Fruit fly (Drosophila melanogaster) whole organism, embryonic: Measurements from ENCODE around the gene InR.

Experiments used
- Asciz ChIP-seq: fragments of 200-800 bp; sonication (Bioruptor generic); optimal IDR thresholded peaks from 2 replicates; lab custom pipeline; 2017; ENCODE audit warnings: missing biosample characterization, mild to moderate bottlenecking, missing genetic modification characterization, missing genetic modification reagents
- Atf3 ChIP-seq: fragments of 200-800 bp; sonication (Bioruptor generic); optimal IDR thresholded peaks from 3 replicates; lab custom pipeline; 2016; ENCODE audit warnings: missing biosample characterization, missing genetic modification characterization
- BtbVII ChIP-seq: fragments of 200-800 bp; sonication (Bioruptor generic); optimal IDR thresholded peaks from 3 replicates; lab custom pipeline; 2017; ENCODE audit warnings: missing biosample characterization, mild to moderate bottlenecking, missing genetic modification characterization
- CG10431 ChIP-seq: fragments of 200-800 bp; sonication (Bioruptor generic); optimal IDR thresholded peaks from 3 replicates; lab custom pipeline; 2018; ENCODE audit warnings: missing biosample characterization, mild to moderate bottlenecking, missing genetic modification characterization
- CG12219 ChIP-seq: fragments of 200-800 bp; sonication (Bioruptor generic); optimal IDR thresholded peaks from 3 replicates; lab custom pipeline; 2018; ENCODE audit warnings: missing biosample characterization, mild to moderate bottlenecking, missing genetic modification characterization
- CG1233 ChIP-seq: fragments of 200-800 bp; sonication (Bioruptor generic); optimal IDR thresholded peaks from 4 replicates; lab custom pipeline; 2018; ENCODE audit warnings: missing biosample characterization, mild to moderate bottlenecking, missing genetic modification characterization
- CG13296 ChIP-seq: fragments of 200-800 bp; sonication (Bioruptor generic); optimal IDR thresholded peaks from 3 replicates; lab custom pipeline; 2018; ENCODE audit warnings: missing biosample characterization, mild to moderate bottlenecking, missing genetic modification characterization
- CG13775 ChIP-seq: fragments of 200-800 bp; sonication (Bioruptor generic); optimal IDR thresholded peaks from 3 replicates; lab custom pipeline; 2017; ENCODE audit warnings: missing biosample characterization, mild to moderate bottlenecking, missing genetic modification characterization
- CG14050 ChIP-seq: fragments of 200-800 bp; sonication (Bioruptor generic); IDR thresholded peaks from 3 replicates; pipeline ENCODE4 v1.3.6; 2022; ENCODE audit warnings: missing biosample characterization, missing genetic modification characterization
- CG16863 ChIP-seq: fragments of 200-800 bp; sonication (Bioruptor generic); optimal IDR thresholded peaks from 3 replicates; lab custom pipeline; 2016; ENCODE audit warnings: missing biosample characterization, missing genetic modification characterization
- CG18764 ChIP-seq: fragments of 200-800 bp; sonication (Bioruptor generic); optimal IDR thresholded peaks from 3 replicates; lab custom pipeline; 2016; ENCODE audit warnings: missing biosample characterization, missing genetic modification characterization
- CG2120 ChIP-seq: fragments of 200-800 bp; sonication (Bioruptor generic); optimal IDR thresholded peaks from 3 replicates; lab custom pipeline; 2016; ENCODE audit warnings: missing biosample characterization, missing genetic modification characterization
- CG2129 ChIP-seq: fragments of 200-800 bp; sonication (Bioruptor generic); IDR thresholded peaks from 2 replicates; pipeline ENCODE4 v1.3.6; 2022; ENCODE audit warnings: missing biosample characterization, missing genetic modification characterization; ENCODE audit not compliant: partially characterized antibody
- CG2678 ChIP-seq: fragments of 200-800 bp; sonication (Bioruptor generic); optimal IDR thresholded peaks from 3 replicates; lab custom pipeline; 2019; ENCODE audit warnings: missing biosample characterization, mild to moderate bottlenecking, missing genetic modification characterization, moderate library complexity
- CG33557 ChIP-seq: fragments of 200-800 bp; sonication (Bioruptor generic); optimal IDR thresholded peaks from 2 replicates; lab custom pipeline; 2019; ENCODE audit warnings: missing biosample characterization, mild to moderate bottlenecking, missing genetic modification characterization, moderate library complexity
- CG5180 ChIP-seq: fragments of 200-800 bp; sonication (Bioruptor generic); optimal IDR thresholded peaks from 3 replicates; lab custom pipeline; 2017; ENCODE audit warnings: missing biosample characterization, missing genetic modification characterization, mild to moderate bottlenecking, moderate library complexity, missing genetic modification reagents
- CG5245 ChIP-seq: fragments of 200-800 bp; sonication (Bioruptor generic); optimal IDR thresholded peaks from 3 replicates; lab custom pipeline; 2016; ENCODE audit warnings: missing biosample characterization, missing genetic modification characterization
- CG6654 ChIP-seq: fragments of 200-800 bp; sonication (Bioruptor generic); optimal IDR thresholded peaks from 2 replicates; lab custom pipeline; 2017; ENCODE audit warnings: missing biosample characterization, mild to moderate bottlenecking, missing genetic modification characterization
- CG8359 ChIP-seq: fragments of 200-800 bp; sonication (Bioruptor generic); optimal IDR thresholded peaks from 2 replicates; lab custom pipeline; 2017; ENCODE audit warnings: missing biosample characterization, mild to moderate bottlenecking, missing genetic modification characterization, borderline replicate concordance
- CG9437 ChIP-seq: fragments of 200-800 bp; sonication (Bioruptor generic); optimal IDR thresholded peaks from 2 replicates; lab custom pipeline; 2018; ENCODE audit warnings: missing biosample characterization, mild to moderate bottlenecking, missing genetic modification characterization
- CG9797 ChIP-seq: fragments of 200-800 bp; sonication (Bioruptor generic); optimal IDR thresholded peaks from 3 replicates; lab custom pipeline; 2018; ENCODE audit warnings: missing biosample characterization, mild to moderate bottlenecking, missing genetic modification characterization
- CG9932 ChIP-seq: fragments of 200-800 bp; sonication (Bioruptor generic); IDR thresholded peaks from 2 replicates; pipeline ENCODE4 v1.3.6; 2022; ENCODE audit warnings: missing biosample characterization, missing genetic modification characterization
- E2f2 ChIP-seq: fragments of 200-800 bp; sonication (Bioruptor generic); IDR thresholded peaks from 2 replicates; pipeline ENCODE4 v1.3.6; 2022; ENCODE audit warnings: missing biosample characterization, missing genetic modification characterization
- HLH4C ChIP-seq: fragments of 200-800 bp; sonication (Bioruptor generic); IDR thresholded peaks from 3 replicates; pipeline ENCODE4 v1.3.6; 2022; ENCODE audit warnings: missing biosample characterization, missing genetic modification characterization; ENCODE audit not compliant: partially characterized antibody
- HmgZ ChIP-seq: fragments of 200-800 bp; sonication (Bioruptor generic); optimal IDR thresholded peaks from 2 replicates; lab custom pipeline; 2018; ENCODE audit warnings: missing biosample characterization, mild to moderate bottlenecking, missing genetic modification characterization
- Hr3 ChIP-seq: fragments of 200-800 bp; sonication (Bioruptor generic); optimal IDR thresholded peaks from 3 replicates; lab custom pipeline; 2016; ENCODE audit warnings: missing biosample characterization, missing genetic modification characterization
- Pdp1 ChIP-seq, 2 experiments: fragments of 200-800 bp; sonication (Bioruptor generic); optimal IDR thresholded peaks; 3 replicates each; lab custom pipeline; 2016; ENCODE audit warnings: missing biosample characterization in 2 of 2, missing genetic modification characterization in 2 of 2, mild to moderate bottlenecking in 1 of 2, moderate library complexity in 1 of 2
- Sox100B ChIP-seq: fragments of 200-800 bp; sonication (Bioruptor generic); optimal IDR thresholded peaks from 3 replicates; lab custom pipeline; 2018; ENCODE audit warnings: missing biosample characterization, mild to moderate bottlenecking, missing genetic modification characterization
- Tbp ChIP-seq: fragments of >200 bp; optimal IDR thresholded peaks from 2 replicates; lab custom pipeline; 2018; ENCODE audit warnings: missing biosample characterization, missing genetic modification characterization
- amos ChIP-seq: fragments of 200-800 bp; sonication (Bioruptor generic); IDR thresholded peaks from 2 replicates; pipeline ENCODE4 v1.3.6; 2022; ENCODE audit warnings: missing biosample characterization, missing genetic modification characterization; ENCODE audit not compliant: partially characterized antibody
- ara ChIP-seq: fragments of 200-800 bp; sonication (Bioruptor generic); IDR thresholded peaks from 2 replicates; pipeline ENCODE4 v1.3.6; 2022; ENCODE audit warnings: missing biosample characterization, missing genetic modification characterization
- ash1 ChIP-seq: fragments of 200-800 bp; sonication (Bioruptor generic); optimal IDR thresholded peaks from 2 replicates; lab custom pipeline; 2018; ENCODE audit warnings: missing biosample characterization, mild to moderate bottlenecking, missing genetic modification characterization
- ato ChIP-seq: fragments of 200-800 bp; sonication (Bioruptor generic); IDR thresholded peaks from 2 replicates; pipeline ENCODE4 v1.3.6; 2022; ENCODE audit warnings: missing biosample characterization, missing genetic modification characterization; ENCODE audit not compliant: partially characterized antibody
- bsh ChIP-seq, 2 experiments: fragments of 200-800 bp; sonication (Bioruptor generic); optimal IDR thresholded peaks; 2 replicates each; lab custom pipeline; 2017 to 2018; ENCODE audit warnings: mild to moderate bottlenecking in 2 of 2, missing biosample characterization in 2 of 2, missing genetic modification characterization in 2 of 2, moderate library complexity in 1 of 2
- cad ChIP-seq: fragments of >200 bp; optimal IDR thresholded peaks from 2 replicates; lab custom pipeline; 2017; ENCODE audit warnings: missing biosample characterization, missing genetic modification characterization
- chm ChIP-seq: fragments of 200-800 bp; sonication (Bioruptor generic); IDR thresholded peaks from 2 replicates; pipeline ENCODE4 v1.3.6; 2022; ENCODE audit warnings: missing biosample characterization, missing genetic modification characterization
- crp ChIP-seq, 2 experiments: fragments of 200-800 bp; sonication (Bioruptor generic); optimal IDR thresholded peaks; 2 replicates in 1 of 2; 3 replicates in 1 of 2; lab custom pipeline; 2017; ENCODE audit warnings: missing biosample characterization in 2 of 2, missing genetic modification characterization in 2 of 2, mild to moderate bottlenecking in 1 of 2, moderate library complexity in 1 of 2
- danr ChIP-seq: fragments of 200-800 bp; sonication (Bioruptor generic); IDR thresholded peaks from 2 replicates; pipeline ENCODE4 v1.3.6; 2022; ENCODE audit warnings: missing biosample characterization, missing genetic modification characterization
- jing ChIP-seq: fragments of 200-800 bp; sonication (Bioruptor generic); optimal IDR thresholded peaks from 2 replicates; lab custom pipeline; 2018; ENCODE audit warnings: missing biosample characterization, mild to moderate bottlenecking, missing genetic modification characterization
- lab ChIP-seq: fragments of 200-800 bp; sonication (Bioruptor generic); optimal IDR thresholded peaks from 3 replicates; lab custom pipeline; 2017; ENCODE audit warnings: missing biosample characterization, missing genetic modification characterization, mild to moderate bottlenecking, moderate library complexity, missing genetic modification reagents
- lilli ChIP-seq: fragments of 200-800 bp; sonication (Bioruptor generic); optimal IDR thresholded peaks from 3 replicates; lab custom pipeline; 2016; ENCODE audit warnings: missing biosample characterization, missing genetic modification characterization
- maf-S ChIP-seq: fragments of 200-800 bp; sonication (Bioruptor generic); optimal IDR thresholded peaks from 2 replicates; lab custom pipeline; 2016; ENCODE audit warnings: missing biosample characterization, missing genetic modification characterization
- org-1 ChIP-seq: fragments of 200-800 bp; sonication (Bioruptor generic); optimal IDR thresholded peaks from 2 replicates; lab custom pipeline; 2017; ENCODE audit warnings: missing biosample characterization, missing genetic modification characterization
- pfk ChIP-seq: fragments of 200-800 bp; sonication (Bioruptor generic); optimal IDR thresholded peaks from 2 replicates; lab custom pipeline; 2018; ENCODE audit warnings: missing biosample characterization, mild to moderate bottlenecking, missing genetic modification characterization, moderate library complexity
- phol ChIP-seq: fragments of 200-800 bp; sonication (Bioruptor generic); optimal IDR thresholded peaks from 3 replicates; lab custom pipeline; 2018; ENCODE audit warnings: missing biosample characterization, mild to moderate bottlenecking, missing genetic modification characterization, moderate library complexity
- slbo ChIP-seq: fragments of 200-800 bp; sonication (Bioruptor generic); IDR thresholded peaks from 2 replicates; pipeline ENCODE4 v1.3.6; 2022; ENCODE audit warnings: missing biosample characterization, missing genetic modification characterization
- so ChIP-seq: fragments of 200-800 bp; sonication (Bioruptor generic); IDR thresholded peaks from 3 replicates; pipeline ENCODE4 v1.3.6; 2022; ENCODE audit warnings: missing biosample characterization, missing genetic modification characterization
- tll ChIP-seq, 2 experiments: fragments of 200-800 bp in 1 of 2; fragments of >200 bp in 1 of 2; sonication (Bioruptor generic) in 1 of 2; optimal IDR thresholded peaks; 2 replicates each; lab custom pipeline; 2017 to 2019; ENCODE audit warnings: missing biosample characterization in 2 of 2, missing genetic modification characterization in 2 of 2, mild to moderate bottlenecking in 1 of 2, moderate library complexity in 1 of 2
- vnd ChIP-seq: fragments of 200-800 bp; sonication (Bioruptor generic); IDR thresholded peaks from 3 replicates; pipeline ENCODE4 v1.3.6; 2022; ENCODE audit warnings: missing biosample characterization, missing genetic modification characterization; ENCODE audit not compliant: partially characterized antibody

The InR gene

dm6 chr3R:21613322-21613807, 5.8 kb downstream of the InR start (continued):
- peak in 1 of 2 experiments; percentile 96 for TF ChIP-seq tll (GFP tag; optimal IDR thresholded peaks at IDR 0.05; lab: Kevin White, UChicago)
- TF ChIP-seq vnd, result no peak
- no peak for TF ChIP-seq CG14050 (GFP tag; lab: Robert Waterston, UW)
- TF ChIP-seq so (GFP tag; lab: Robert Waterston, UW), result no peak
- no peak for TF ChIP-seq danr
- TF ChIP-seq E2f2 (GFP tag; lab: Robert Waterston, UW), result no peak
- TF ChIP-seq lilli, result no peak
- no peak for TF ChIP-seq CG6654
- peak; percentile 39 for TF ChIP-seq CG9797 (GFP tag; lab: Kevin White, UChicago)
- TF ChIP-seq slbo (GFP tag; lab: Robert Waterston, UW), result no peak
- peak; percentile 85 for TF ChIP-seq CG13296
- no peak for TF ChIP-seq ato (GFP tag; lab: Robert Waterston, UW)
- TF ChIP-seq CG2678, result peak; percentile 78
- peak; percentile 89 for TF ChIP-seq org-1 (GFP tag; lab: Kevin White, UChicago)
- TF ChIP-seq chm, result no peak
- peak; percentile 75 for TF ChIP-seq pfk
- peak in 1 of 2 experiments; percentile 69 for TF ChIP-seq bsh (GFP tag; optimal IDR thresholded peaks at IDR 0.05; lab: Kevin White, UChicago)
- TF ChIP-seq CG8359, result peak; percentile 80
- TF ChIP-seq ash1 (GFP tag; lab: Kevin White, UChicago), result peak; percentile 79
- TF ChIP-seq Sox100B, result peak; percentile 82
- TF ChIP-seq CG5245 (GFP tag; lab: Kevin White, UChicago), result peak; percentile 5
- TF ChIP-seq CG2129 (GFP tag; lab: Robert Waterston, UW), result no peak
- TF ChIP-seq amos (GFP tag; lab: Robert Waterston, UW), result no peak
- TF ChIP-seq CG13775 (GFP tag; lab: Kevin White, UChicago), result peak; percentile 39
- TF ChIP-seq Atf3 (GFP tag; lab: Kevin White, UChicago), result peak; percentile 74
- no peak for TF ChIP-seq ara (GFP tag; lab: Robert Waterston, UW)
- TF ChIP-seq crp (GFP tag; optimal IDR thresholded peaks at IDR 0.05; lab: Kevin White, UChicago), result peak in 1 of 2 experiments; percentile 31
- peak; percentile 89 for TF ChIP-seq CG16863
- peak; percentile 91 for TF ChIP-seq CG33557
- peak; percentile 81 for TF ChIP-seq CG10431 (GFP tag; lab: Kevin White, UChicago)
- TF ChIP-seq CG9437 (GFP tag; lab: Kevin White, UChicago), result peak; percentile 6
- TF ChIP-seq lab (GFP tag; lab: Kevin White, UChicago), result peak; percentile 90
- TF ChIP-seq cad (GFP tag; lab: Kevin White, UChicago), result peak; percentile 88
- TF ChIP-seq BtbVII, result peak; percentile 76
- no peak for TF ChIP-seq HLH4C (GFP tag; lab: Robert Waterston, UW)
- no peak for TF ChIP-seq Tbp (GFP tag; lab: Kevin White, UChicago)
- TF ChIP-seq jing, result no peak
- TF ChIP-seq Hr3 (GFP tag; lab: Kevin White, UChicago), result no peak
- no peak for TF ChIP-seq CG9932 (GFP tag; lab: Robert Waterston, UW)
- TF ChIP-seq CG5180 (GFP tag; lab: Kevin White, UChicago), result peak; percentile 83
- peak; percentile 91 for TF ChIP-seq HmgZ
- TF ChIP-seq phol, result no peak
- peak; percentile 34 to 51 for TF ChIP-seq Pdp1 (GFP tag; optimal IDR thresholded peaks at IDR 0.05; lab: Kevin White, UChicago)
- TF ChIP-seq CG18764 (GFP tag; lab: Kevin White, UChicago), result peak; percentile 72
- TF ChIP-seq maf-S (GFP tag; lab: Kevin White, UChicago), result peak; percentile 67
- peak; percentile 81 for TF ChIP-seq CG12219
- peak; percentile 91 for TF ChIP-seq Asciz (GFP tag; lab: Kevin White, UChicago)
- TF ChIP-seq CG2120, result no peak
- peak; percentile 87 for TF ChIP-seq CG1233 (GFP tag; lab: Kevin White, UChicago)
